Worm (Caenorhabditis elegans): Measurements from ENCODE around the gene D1086.1.

Gene D1086.1

DNA sequence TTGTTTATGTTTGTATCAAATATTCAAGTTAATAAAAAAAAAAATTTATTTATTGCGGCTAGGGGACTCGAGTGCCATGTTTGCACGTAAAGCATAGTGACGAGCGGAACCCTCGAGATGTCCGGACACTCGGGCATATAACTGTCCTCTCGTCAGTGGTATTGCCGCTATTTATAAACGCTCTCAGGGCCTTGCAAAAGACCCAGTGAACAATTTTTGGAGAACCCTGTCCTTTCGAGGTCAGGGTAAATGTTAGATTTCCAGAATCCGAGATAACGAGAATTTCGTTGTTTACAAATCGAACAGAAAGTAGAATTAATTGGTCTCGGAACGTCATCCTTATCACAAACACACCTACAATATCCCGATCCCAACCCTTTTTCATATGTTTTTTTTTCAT, 6.3 kb upstream of the D1086.1 start, which contains the start of gene D1086.3:
Gene D1086.3, plus strand, starts transcription at position 390 of the 400 bp plus-strand sequence.
- peak; percentile 99 for TF ChIP-seq snpc-1.1 (tag; optimal IDR thresholded peaks at IDR 0.05; ENCODE audit: insufficient read depth)
- peak; percentile 26 for TF ChIP-seq F23B12.7 (tag; optimal IDR thresholded peaks at IDR 0.05; ENCODE audit: insufficient read depth)
- no peak for TF ChIP-seq lin-40 (tag; optimal IDR thresholded peaks at IDR 0.05)
- peak; percentile 14 for TF ChIP-seq chd-7 (tag; optimal IDR thresholded peaks at IDR 0.05)
- TF ChIP-seq let-526 (GFP tag; IDR thresholded peaks at IDR 0.05), result no peak
- peak; percentile 52; the same call in 1 of the 2 replicates for TF ChIP-seq hmg-20 (GFP tag; IDR thresholded peaks at IDR 0.05)
- no peak for TF ChIP-seq let-607 (tag; optimal IDR thresholded peaks at IDR 0.05)
- peak; percentile 97 for TF ChIP-seq snpc-4 (GFP tag; optimal IDR thresholded peaks at IDR 0.05)
- TF ChIP-seq snpc-4 (tag; optimal IDR thresholded peaks at IDR 0.05), result peak; percentile 95 to 99 (median 97)
- peak; percentile 21 for TF ChIP-seq efl-1 (GFP tag; optimal IDR thresholded peaks at IDR 0.05)
- TF ChIP-seq Y53F4B.3 (GFP tag; IDR thresholded peaks at IDR 0.05), result peak; percentile 21; the same call in 1 of the 2 replicates
- TF ChIP-seq nfyb-1 (GFP tag; IDR thresholded peaks at IDR 0.05), result peak; percentile 78
- TF ChIP-seq B0019.2 (GFP tag; conservative IDR thresholded peaks at IDR 0.05), result no peak
- TF ChIP-seq bed-2 (GFP tag; IDR thresholded peaks at IDR 0.05), result no peak
- peak; percentile 95 for TF ChIP-seq pbrm-1 (GFP tag; IDR thresholded peaks at IDR 0.05)
- TF ChIP-seq K12H6.12 (tag; optimal IDR thresholded peaks at IDR 0.05), result peak; percentile 15
- TF ChIP-seq B0336.3 (GFP tag; IDR thresholded peaks at IDR 0.05), result peak; percentile 73
- TF ChIP-seq ekl-4 (GFP tag; IDR thresholded peaks at IDR 0.05), result peak; percentile 55
- peak; percentile 97 for TF ChIP-seq hmg-1.2 (GFP tag; IDR thresholded peaks at IDR 0.05)
- peak; percentile 67 for TF ChIP-seq ceh-100 (GFP tag; IDR thresholded peaks at IDR 0.05)
- TF ChIP-seq D2030.7 (GFP tag; IDR thresholded peaks at IDR 0.05), result peak; percentile 84
- TF ChIP-seq B0261.1 (tag; optimal IDR thresholded peaks at IDR 0.05), result peak; percentile 5
- TF ChIP-seq Y53G8AR.9 (GFP tag; conservative IDR thresholded peaks at IDR 0.05), result 0 out of 2 replicates have a peak, but pooled peaks have one; percentile 69
- TF ChIP-seq mcd-1 (GFP tag; IDR thresholded peaks at IDR 0.05), result peak; percentile 67
- no peak; the same call in 1 of the 2 replicates for TF ChIP-seq madf-3 (GFP tag; IDR thresholded peaks at IDR 0.05)
- TF ChIP-seq pha-4 (tag; optimal IDR thresholded peaks at IDR 0.05), result no peak
- peak; percentile 80 for TF ChIP-seq tbp1 (GFP tag; optimal IDR thresholded peaks at IDR 0.05)
- 0 out of 2 replicates have a peak, but pooled peaks have one; percentile 11 for TF ChIP-seq egl-44 (GFP tag; IDR thresholded peaks at IDR 0.05)
- TF ChIP-seq hrde-1 (tag; optimal IDR thresholded peaks at IDR 0.05; ENCODE audit: borderline replicate concordance), result peak; percentile 27
- TF ChIP-seq repo-1 (tag; optimal IDR thresholded peaks at IDR 0.05), result peak; percentile 52
- peak; percentile 97 for TF ChIP-seq him-1 (tag; optimal IDR thresholded peaks at IDR 0.05)
- TF ChIP-seq lag-1 (GFP tag; IDR thresholded peaks at IDR 0.05), result no peak
- TF ChIP-seq hlh-26 (GFP tag; conservative IDR thresholded peaks at IDR 0.05), result no peak
- TF ChIP-seq F49E8.2 (tag; optimal IDR thresholded peaks at IDR 0.05; ENCODE audit: insufficient read depth), result peak; percentile 76
- TF ChIP-seq atf-7 (tag; optimal IDR thresholded peaks at IDR 0.05), result peak; percentile 46
- peak; percentile 62 for TF ChIP-seq rcor-1 (GFP tag; IDR thresholded peaks at IDR 0.05)
- TF ChIP-seq C17E4.6 (GFP tag; IDR thresholded peaks at IDR 0.05), result peak; percentile 58; the same call in 1 of the 2 replicates
- TF ChIP-seq mes-4 (tag; optimal IDR thresholded peaks at IDR 0.05), result no peak
- TF ChIP-seq snpc-1.3 (tag; optimal IDR thresholded peaks at IDR 0.05; ENCODE audit: insufficient read depth), result peak; percentile 93
- TF ChIP-seq Y95B8A.8 (GFP tag; IDR thresholded peaks at IDR 0.05), result 0 out of 2 replicates have a peak, but pooled peaks have one; percentile 32
- peak; percentile 88 for TF ChIP-seq madf-6 (GFP tag; IDR thresholded peaks at IDR 0.05)
- TF ChIP-seq ama-1 (optimal IDR thresholded peaks at IDR 0.05), result peak; percentile 73
- TF ChIP-seq ama-1 (GFP tag; optimal IDR thresholded peaks at IDR 0.05), result no peak
- peak; percentile 63 for TF ChIP-seq lin-54 (GFP tag; optimal IDR thresholded peaks at IDR 0.05)
- TF ChIP-seq ceh-27 (GFP tag; optimal IDR thresholded peaks at IDR 0.05), result peak; percentile 5
- TF ChIP-seq xnd-1 (tag; optimal IDR thresholded peaks at IDR 0.05), result peak; percentile 49
- TF ChIP-seq ztf-25 (GFP tag; IDR thresholded peaks at IDR 0.05), result 0 out of 2 replicates have a peak, but pooled peaks have one; percentile 58
- TF ChIP-seq die-1 (tag; optimal IDR thresholded peaks at IDR 0.05), result no peak

Measured in whole organism, young adult.